Worm (Caenorhabditis elegans) whole organism, L1 larva: ENCODE data around the gene fbxa-218.
A peak's percentile ranks its signal among the peaks of the same experiment; 100 is the strongest.

Source experiments
- C04F5.9 ChIP-seq: sonication (generic microtip); optimal IDR thresholded peaks from 2 replicates; lab custom pipeline; 2016; ENCODE audit warnings: missing genetic modification characterization, missing compliant biosample characterization
- C16A3.4 ChIP-seq: fragments of 150-350 bp; optimal IDR thresholded peaks from 2 replicates; lab custom pipeline; 2014; ENCODE audit warnings: missing biosample characterization, missing genetic modification characterization
- C34B4.2 ChIP-seq: sonication (generic microtip); optimal IDR thresholded peaks from 2 replicates; lab custom pipeline; 2017; ENCODE audit warnings: mild to moderate bottlenecking, missing genetic modification characterization, missing compliant biosample characterization
- Y116A8C.19 ChIP-seq: sonication (generic microtip); optimal IDR thresholded peaks from 2 replicates; lab custom pipeline; 2016; ENCODE audit warnings: missing compliant biosample characterization, missing genetic modification characterization, borderline replicate concordance
- ama-1 ChIP-seq: fragments of 150-350 bp; optimal IDR thresholded peaks from 2 replicates; lab custom pipeline; 2014
- ceh-63 ChIP-seq: fragments of 200-800 bp; sonication (Bioruptor generic); optimal IDR thresholded peaks from 2 replicates; lab custom pipeline; 2018; ENCODE audit warnings: mild to moderate bottlenecking, missing genetic modification characterization, missing compliant biosample characterization
- ceh-8 ChIP-seq: fragments of 200-800 bp; sonication (Bioruptor generic); optimal IDR thresholded peaks from 2 replicates; lab custom pipeline; 2018; ENCODE audit warnings: mild to moderate bottlenecking, missing genetic modification characterization, moderate library complexity, missing compliant biosample characterization
- ceh-88 ChIP-seq: fragments of 200-800 bp; sonication (Bioruptor generic); IDR thresholded peaks from 2 replicates; pipeline ENCODE4 v1.3.6; 2022; ENCODE audit warnings: missing genetic modification characterization, missing compliant biosample characterization
- ceh-90 ChIP-seq: sonication (generic microtip); optimal IDR thresholded peaks from 2 replicates; lab custom pipeline; 2016; ENCODE audit warnings: missing genetic modification characterization, missing compliant biosample characterization
- dsc-1 ChIP-seq: sonication (generic microtip); optimal IDR thresholded peaks from 2 replicates; lab custom pipeline; 2016; ENCODE audit warnings: mild to moderate bottlenecking, missing genetic modification characterization, missing compliant biosample characterization
- efl-1 ChIP-seq, 4 experiments: fragments of 150-350 bp; optimal IDR thresholded peaks in 3 of 4; peaks in 1 of 4; 1 replicate in 1 of 4; 2 replicates in 3 of 4; lab custom pipeline; 2014; ENCODE audit warnings: missing biosample characterization in 2 of 4, missing genetic modification characterization in 2 of 4, missing genetic modification reagents in 2 of 4
- efl-3 ChIP-seq: fragments of 200-800 bp; sonication (Bioruptor generic); optimal IDR thresholded peaks from 2 replicates; lab custom pipeline; 2018; ENCODE audit warnings: mild to moderate bottlenecking, missing genetic modification characterization, missing compliant biosample characterization
- fkh-10 ChIP-seq: sonication (generic microtip); optimal IDR thresholded peaks from 2 replicates; lab custom pipeline; 2017; ENCODE audit warnings: missing biosample characterization, missing genetic modification reagents, missing genetic modification characterization
- fkh-8 ChIP-seq: sonication (generic microtip); optimal IDR thresholded peaks from 2 replicates; lab custom pipeline; 2016; ENCODE audit warnings: mild to moderate bottlenecking, missing genetic modification characterization, missing compliant biosample characterization
- grh-1 ChIP-seq: fragments of 200-800 bp; sonication (Bioruptor generic); IDR thresholded peaks from 2 replicates; pipeline ENCODE4 v1.3.6; 2022; ENCODE audit warnings: missing genetic modification reagents, missing genetic modification characterization, missing compliant biosample characterization
- hpl-2 ChIP-seq: fragments of 150-350 bp; optimal IDR thresholded peaks from 2 replicates; lab custom pipeline; 2014; ENCODE audit warnings: missing biosample characterization, missing genetic modification reagents, missing genetic modification characterization
- jun-1 ChIP-seq: fragments of 150-350 bp; optimal IDR thresholded peaks from 2 replicates; lab custom pipeline; 2014; ENCODE audit warnings: missing biosample characterization, missing genetic modification reagents, missing genetic modification characterization
- lin-13 ChIP-seq: fragments of 150-350 bp; optimal IDR thresholded peaks from 2 replicates; lab custom pipeline; 2014; ENCODE audit warnings: missing biosample characterization, missing genetic modification reagents, missing genetic modification characterization
- lin-35 ChIP-seq, 2 experiments: fragments of 150-350 bp; optimal IDR thresholded peaks; 2 replicates each; lab custom pipeline; 2014; ENCODE audit warnings: missing biosample characterization in 2 of 2, missing genetic modification characterization in 2 of 2, missing genetic modification reagents in 2 of 2
- lsy-2 ChIP-seq, 2 experiments: fragments of 150-350 bp; optimal IDR thresholded peaks; 2 replicates each; lab custom pipeline; 2014; ENCODE audit warnings: missing biosample characterization in 2 of 2, missing genetic modification characterization in 2 of 2
- mab-9 ChIP-seq: fragments of 200-800 bp; sonication (Bioruptor generic); IDR thresholded peaks from 2 replicates; pipeline ENCODE4 v1.3.6; 2022; ENCODE audit warnings: missing genetic modification reagents, missing genetic modification characterization, missing compliant biosample characterization
- mdl-1 ChIP-seq, 2 experiments: fragments of 150-350 bp; optimal IDR thresholded peaks; 2 replicates each; lab custom pipeline; 2014 to 2017; ENCODE audit warnings: missing biosample characterization in 2 of 2, missing genetic modification characterization in 2 of 2, inconsistent platforms in 1 of 2
- mep-1 ChIP-seq: fragments of 150-350 bp; optimal IDR thresholded peaks from 2 replicates; lab custom pipeline; 2014; ENCODE audit warnings: missing biosample characterization, missing genetic modification characterization
- nhr-11 ChIP-seq: fragments of 150-350 bp; optimal IDR thresholded peaks from 2 replicates; lab custom pipeline; 2014; ENCODE audit warnings: missing biosample characterization, missing genetic modification characterization
- nhr-19 ChIP-seq: fragments of 200-800 bp; sonication (Bioruptor generic); conservative IDR thresholded peaks from 2 replicates; pipeline ENCODE4 v1.3.6; 2022; ENCODE audit warnings: missing genetic modification characterization, missing compliant biosample characterization
- nhr-71 ChIP-seq: sonication (generic microtip); optimal IDR thresholded peaks from 2 replicates; lab custom pipeline; 2016; ENCODE audit warnings: mild to moderate bottlenecking, missing genetic modification characterization, moderate library complexity, missing compliant biosample characterization
- nhr-76 ChIP-seq: sonication (generic microtip); optimal IDR thresholded peaks from 2 replicates; lab custom pipeline; 2017; ENCODE audit warnings: missing biosample characterization, missing genetic modification characterization
- nhr-77 ChIP-seq: fragments of 150-350 bp; optimal IDR thresholded peaks from 2 replicates; lab custom pipeline; 2014; ENCODE audit warnings: missing biosample characterization, missing genetic modification characterization
- nhr-85 ChIP-seq: sonication (generic microtip); peaks from one replicate; lab custom pipeline; 2016; ENCODE audit warnings: missing genetic modification characterization, inconsistent platforms, missing compliant biosample characterization
- pqm-1 ChIP-seq: sonication (generic microtip); optimal IDR thresholded peaks from 3 replicates; lab custom pipeline; 2017; ENCODE audit warnings: missing biosample characterization, missing genetic modification characterization
- rnt-1 ChIP-seq: sonication (generic microtip); optimal IDR thresholded peaks from 2 replicates; lab custom pipeline; 2016; ENCODE audit warnings: mild to moderate bottlenecking, missing genetic modification characterization, moderate library complexity, missing compliant biosample characterization
- skn-1 ChIP-seq: fragments of 150-350 bp; optimal IDR thresholded peaks from 2 replicates; lab custom pipeline; 2014; ENCODE audit warnings: missing biosample characterization, missing genetic modification characterization
- snpc-4 ChIP-seq: fragments of 150-350 bp; optimal IDR thresholded peaks from 2 replicates; lab custom pipeline; 2014; ENCODE audit warnings: missing biosample characterization, missing genetic modification characterization
- swsn-7 ChIP-seq: sonication (generic microtip); optimal IDR thresholded peaks from 2 replicates; lab custom pipeline; 2016; ENCODE audit warnings: missing genetic modification characterization, missing compliant biosample characterization
- tlp-1 ChIP-seq: fragments of 150-350 bp; optimal IDR thresholded peaks from 2 replicates; lab custom pipeline; 2014; ENCODE audit warnings: missing biosample characterization, missing genetic modification characterization
- unc-62 ChIP-seq: fragments of 150-350 bp; optimal IDR thresholded peaks from 2 replicates; lab custom pipeline; 2014; ENCODE audit warnings: missing biosample characterization, missing genetic modification reagents, missing genetic modification characterization
- xbp-1 ChIP-seq: sonication (generic microtip); optimal IDR thresholded peaks from 2 replicates; lab custom pipeline; 2016; ENCODE audit warnings: missing genetic modification characterization, missing compliant biosample characterization
- ztf-11 ChIP-seq, 2 experiments: sonication (generic microtip); optimal IDR thresholded peaks; 2 replicates each; lab custom pipeline; 2016 to 2017; ENCODE audit warnings: missing genetic modification characterization in 2 of 2, missing biosample characterization in 1 of 2, missing compliant biosample characterization in 1 of 2

The fbxa-218 gene

DNA sequence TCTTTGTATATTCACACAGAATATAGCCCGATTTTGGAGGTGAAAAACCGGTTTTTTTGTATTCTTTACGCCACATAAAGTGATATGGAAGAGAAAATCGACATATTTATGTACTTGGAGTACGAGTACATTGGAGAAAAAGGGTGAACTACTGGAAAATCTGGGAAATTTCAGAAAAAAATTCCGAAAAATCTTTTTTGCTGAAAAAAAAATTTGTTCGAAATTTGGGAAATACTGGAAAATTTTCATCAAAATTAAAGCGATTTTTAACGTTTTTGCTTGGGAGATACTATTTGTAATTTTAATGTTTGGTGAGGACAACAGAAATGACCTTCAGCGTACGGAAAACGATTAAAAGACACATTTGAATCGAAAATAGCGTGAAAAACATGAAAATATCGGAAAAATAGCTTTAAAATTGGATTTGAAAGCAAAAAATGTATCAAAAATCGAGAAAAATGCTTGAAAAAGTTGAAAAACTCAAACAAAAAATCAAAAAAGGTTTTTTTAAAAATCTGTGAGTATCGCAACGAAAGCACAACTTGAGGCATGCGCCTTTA, 10.4 kb upstream of the fbxa-218 start:
- TF ChIP-seq nhr-71 (no peak), ama-1 (lab: Kevin White, UChicago) (no peak), ztf-11 (tag; optimal IDR thresholded peaks at IDR 0.05; lab: Kevin White, UChicago) (no peak), efl-3 (GFP tag; lab: Kevin White, UChicago) (no peak), Y116A8C.19 (tag; lab: Kevin White, UChicago) (no peak), ceh-88 (GFP tag; lab: Robert Waterston, UW) (no peak), C04F5.9 (tag; lab: Kevin White, UChicago) (no peak), fkh-8 (no peak), unc-62 (no peak), mep-1 (tag; lab: Kevin White, UChicago) (no peak), nhr-85 (no peak), C16A3.4 (no peak), xbp-1 (tag; lab: Kevin White, UChicago) (no peak), fkh-10 (GFP tag; lab: Kevin White, UChicago) (no peak), skn-1 (tag; lab: Kevin White, UChicago) (no peak), nhr-76 (tag; lab: Kevin White, UChicago) (no peak), dsc-1 (no peak), ceh-8 (GFP tag; lab: Kevin White, UChicago) (no peak), efl-1 (optimal IDR thresholded peaks at IDR 0.05; lab: Kevin White, UChicago) (no peak), efl-1 (GFP tag; optimal IDR thresholded peaks at IDR 0.05 in 1 of 2; lab: Kevin White, UChicago) (peak in 1 of 2 experiments; percentile 91), tlp-1 (tag; lab: Kevin White, UChicago) (peak; percentile 70), lin-13 (GFP tag; lab: Kevin White, UChicago) (no peak), grh-1 (GFP tag; lab: Robert Waterston, UW) (0 out of 2 replicates have a peak, but pooled peaks have one; percentile 13), nhr-77 (no peak), pqm-1 (tag; lab: Kevin White, UChicago) (no peak), ceh-63 (GFP tag; lab: Kevin White, UChicago) (no peak), rnt-1 (tag; lab: Kevin White, UChicago) (no peak), nhr-11 (tag; lab: Kevin White, UChicago) (no peak), lsy-2 (tag; optimal IDR thresholded peaks at IDR 0.05; lab: Kevin White, UChicago) (peak in 1 of 2 experiments; percentile 15), snpc-4 (tag; lab: Kevin White, UChicago) (no peak)

DNA sequence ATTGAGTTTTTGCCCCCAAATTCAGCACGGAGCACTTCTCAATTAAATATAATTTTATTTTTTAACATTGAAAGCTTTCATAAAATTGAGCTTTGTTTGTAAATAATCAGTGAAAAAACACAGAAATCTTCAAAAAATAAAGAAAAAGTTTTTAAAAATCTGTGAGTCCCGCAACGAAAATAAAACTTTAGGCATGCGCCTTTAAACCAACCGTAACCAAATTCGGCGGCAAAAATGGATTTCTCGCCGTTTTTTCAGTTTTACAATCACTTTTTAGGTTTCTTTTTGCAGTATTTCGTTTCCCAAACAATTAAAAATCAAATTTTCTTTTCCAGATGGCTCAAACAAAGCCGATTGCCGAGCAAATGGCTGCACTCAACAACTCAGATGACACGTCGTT, 9.8 kb upstream of the fbxa-218 start, which contains the start of gene pie-1:
TSS of gene pie-1 (plus strand) at position 336 of the 400 bp plus-strand sequence.
- TF ChIP-seq jun-1 (no peak), ceh-90 (tag; lab: Kevin White, UChicago) (no peak), C34B4.2 (tag; lab: Kevin White, UChicago) (no peak), nhr-19 (no peak), hpl-2 (GFP tag; lab: Kevin White, UChicago) (no peak), skn-1 (tag; lab: Kevin White, UChicago) (no peak), mdl-1 (tag; optimal IDR thresholded peaks at IDR 0.05; lab: Kevin White, UChicago) (no peak)
- TF ChIP-seq, all 84 proteins: peak for 0

DNA sequence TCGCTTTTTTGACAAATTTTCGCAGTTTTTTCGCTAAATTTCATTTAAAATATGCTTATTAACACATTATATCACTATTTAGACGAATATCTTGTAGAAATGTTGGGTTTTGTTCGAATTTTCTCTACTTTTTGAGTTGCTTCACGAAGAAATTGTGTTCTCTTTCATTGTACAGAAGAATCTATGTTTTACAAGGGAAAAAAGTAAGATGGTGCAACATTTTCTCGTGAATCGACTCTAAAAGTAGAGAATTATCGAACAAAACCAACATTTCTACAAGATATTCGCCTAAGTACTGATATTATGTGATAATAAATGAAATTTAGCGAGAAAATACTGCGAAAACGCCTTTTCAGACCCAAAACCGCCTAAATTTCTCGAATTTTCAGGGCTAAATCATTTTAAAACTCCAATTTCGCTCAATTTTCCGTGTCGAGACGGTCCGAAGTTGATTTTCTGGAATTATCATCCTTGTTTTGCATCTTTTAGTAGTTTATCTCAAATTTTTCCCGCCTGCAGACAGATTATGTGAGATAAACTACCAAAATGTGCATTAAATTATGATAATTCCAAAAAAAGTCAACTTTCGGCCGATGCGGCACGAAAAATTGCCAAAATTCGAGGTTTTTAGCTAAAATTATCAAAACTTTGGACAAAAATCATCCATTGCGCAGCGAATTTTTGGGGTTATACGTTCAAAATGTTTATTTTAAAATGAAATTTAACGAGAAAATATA, 8.6 kb upstream of the fbxa-218 start:
- TF ChIP-seq swsn-7 (no peak), efl-1 (optimal IDR thresholded peaks at IDR 0.05; lab: Kevin White, UChicago) (no peak), efl-1 (GFP tag; optimal IDR thresholded peaks at IDR 0.05 in 1 of 2; lab: Kevin White, UChicago) (peak in 1 of 2 experiments; percentile 95)

DNA sequence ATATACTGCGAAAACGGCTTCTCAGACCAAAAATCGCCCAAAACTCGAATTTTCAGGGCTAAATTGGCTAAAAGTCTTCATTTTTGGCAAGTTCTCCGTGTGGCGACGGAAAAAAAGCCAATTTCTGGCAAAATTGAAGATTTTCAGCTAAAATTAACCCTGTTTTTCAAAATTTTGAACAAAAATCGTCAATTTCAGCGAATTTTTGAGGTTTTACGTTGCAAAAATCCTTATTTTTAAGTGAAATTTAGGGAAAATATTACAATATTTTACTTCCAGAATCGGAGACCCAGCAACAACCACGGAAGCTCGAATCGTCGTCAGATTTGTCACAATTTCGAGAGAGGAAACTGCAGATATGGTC, 8.1 kb upstream of the fbxa-218 start:
- TF ChIP-seq efl-1 (optimal IDR thresholded peaks at IDR 0.05; lab: Kevin White, UChicago) (no peak), efl-1 (GFP tag; optimal IDR thresholded peaks at IDR 0.05 in 1 of 2; lab: Kevin White, UChicago) (peak in 1 of 2 experiments; percentile 59), lin-35 (GFP tag; optimal IDR thresholded peaks at IDR 0.05; lab: Kevin White, UChicago) (no peak), mab-9 (GFP tag; lab: Robert Waterston, UW) (no peak)
